Worm (Caenorhabditis elegans): Measurements from ENCODE around the gene acs-1.

- TF ChIP-seq elt-1 (tag; optimal IDR thresholded peaks at IDR 0.05) (no peak), nhr-11 (tag; optimal IDR thresholded peaks at IDR 0.05) (no peak), ceh-16 (tag; optimal IDR thresholded peaks at IDR 0.05) (no peak), unc-55 (GFP tag; optimal IDR thresholded peaks at IDR 0.05) (no peak), egl-27 (tag; optimal IDR thresholded peaks at IDR 0.05) (no peak), nhr-6 (tag; optimal IDR thresholded peaks at IDR 0.05) (no peak), ztf-4 (tag; optimal IDR thresholded peaks at IDR 0.05) (no peak), blmp-1 (tag; optimal IDR thresholded peaks at IDR 0.05; ENCODE audit: insufficient read depth) (no peak), lsy-2 (tag; optimal IDR thresholded peaks at IDR 0.05) (no peak), ama-1 (optimal IDR thresholded peaks at IDR 0.05) (no peak)
Measured at ce11 chrV:6575406-6576130, 50.8 kb downstream of the acs-1 start, which contains the start of gene fut-2.

All from whole organism, L2 larva.